Worm (Caenorhabditis elegans) whole organism, midembryonic: ENCODE data around the gene nuo-3.

Source experiments
- T22C8.4 ChIP-seq: fragments of 200-800 bp; sonication (Bioruptor generic); IDR thresholded peaks from 2 replicates; pipeline ENCODE4 v1.3.6; 2022; ENCODE audit warnings: missing genetic modification characterization, missing compliant biosample characterization
- cog-1 ChIP-seq: sonication (generic microtip); optimal IDR thresholded peaks from 2 replicates; lab custom pipeline; 2016; ENCODE audit warnings: missing genetic modification characterization, missing compliant biosample characterization
- flt-1 ChIP-seq: fragments of 200-800 bp; sonication (Bioruptor generic); IDR thresholded peaks from 2 replicates; pipeline ENCODE4 v1.3.6; 2022; ENCODE audit warnings: missing genetic modification characterization, missing compliant biosample characterization
- klf-2 ChIP-seq: fragments of 200-800 bp; sonication (Bioruptor generic); conservative IDR thresholded peaks from 2 replicates; pipeline ENCODE4 v1.3.6; 2022; ENCODE audit warnings: missing genetic modification reagents, missing genetic modification characterization, missing compliant biosample characterization
- med-1 ChIP-seq: sonication (generic microtip); optimal IDR thresholded peaks from 2 replicates; lab custom pipeline; 2017; ENCODE audit warnings: missing genetic modification characterization, mild to moderate bottlenecking, missing compliant biosample characterization, antibody characterized with exemption, missing genetic modification reagents; ENCODE audit not compliant: insufficient read depth
- ref-1 ChIP-seq: fragments of 200-800 bp; sonication (Bioruptor generic); conservative IDR thresholded peaks from 2 replicates; pipeline ENCODE4 v1.3.6; 2022; ENCODE audit warnings: missing genetic modification reagents, missing genetic modification characterization, missing compliant biosample characterization
- tab-1 ChIP-seq: fragments of 200-800 bp; sonication (Bioruptor generic); IDR thresholded peaks from 2 replicates; pipeline ENCODE4 v1.3.6; 2022; ENCODE audit warnings: missing genetic modification characterization, missing compliant biosample characterization
- ztf-23 ChIP-seq: fragments of 200-800 bp; sonication (Bioruptor generic); IDR thresholded peaks from 2 replicates; pipeline ENCODE4 v1.3.6; 2022; ENCODE audit warnings: missing genetic modification reagents, missing genetic modification characterization, missing compliant biosample characterization
- ztf-29 ChIP-seq: fragments of 200-800 bp; sonication (Bioruptor generic); IDR thresholded peaks from 2 replicates; pipeline ENCODE4 v1.3.6; 2022; ENCODE audit warnings: missing genetic modification reagents, missing genetic modification characterization, missing compliant biosample characterization

nuo-3 gene

ce11 chrIV:14769218-14769835, 28.0 kb downstream of the nuo-3 start, which contains the start of gene Y57G11C.43:
Gene Y57G11C.43 (plus strand): TSS chrIV:14769441.
- TF ChIP-seq med-1 (GFP tag; lab: Kevin White, UChicago) (no peak), tab-1 (GFP tag; lab: Robert Waterston, UW) (no peak), ztf-23 (GFP tag; lab: Robert Waterston, UW) (no peak), T22C8.4 (no peak), ztf-29 (no peak), flt-1 (GFP tag; lab: Robert Waterston, UW) (no peak), klf-2 (GFP tag; lab: Robert Waterston, UW) (no peak), ref-1 (GFP tag; lab: Robert Waterston, UW) (no peak), cog-1 (tag; lab: Kevin White, UChicago) (no peak)

DNA sequence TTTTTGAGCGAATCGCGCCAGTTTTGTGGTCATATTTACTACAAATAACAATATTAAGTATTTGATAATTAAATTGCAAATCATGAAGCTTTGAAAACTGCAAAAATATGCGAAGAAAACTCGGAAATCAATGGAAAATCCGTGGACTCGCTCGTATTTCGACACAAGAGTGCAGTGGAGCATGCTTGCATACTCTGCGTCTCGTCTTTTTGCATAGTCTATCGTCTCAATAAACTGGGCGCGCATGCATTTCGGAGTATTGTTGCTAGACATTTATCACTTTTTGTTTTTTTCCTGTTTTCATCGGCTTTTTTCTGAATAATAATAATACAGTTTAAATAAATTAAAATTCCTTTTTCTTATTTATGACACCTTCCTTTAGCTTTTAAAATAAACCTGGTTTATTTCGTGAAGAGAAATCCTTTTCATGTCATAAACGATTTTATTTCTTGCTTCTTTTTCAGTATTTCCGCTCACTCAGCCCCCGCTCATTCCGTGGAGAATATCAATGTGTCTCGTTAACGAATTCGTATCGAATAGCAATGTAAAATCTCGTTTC, 29.6 kb downstream of the nuo-3 start, which contains the start of the genes mrps-7 and Y57G11C.3:
Gene mrps-7, minus strand, starts transcription at position 38 of the 559 bp plus-strand sequence.
Gene Y57G11C.3, plus strand, starts transcription at position 509 of the 559 bp plus-strand sequence.
- TF ChIP-seq tab-1 (GFP tag; lab: Robert Waterston, UW) (no peak), cog-1 (tag; lab: Kevin White, UChicago) (peak; percentile 73), ztf-23 (GFP tag; lab: Robert Waterston, UW) (no peak)

- TF ChIP-seq tab-1 (GFP tag; lab: Robert Waterston, UW) = no peak
- no peak for TF ChIP-seq ztf-23 (GFP tag; lab: Robert Waterston, UW)
- no peak for TF ChIP-seq flt-1 (GFP tag; lab: Robert Waterston, UW)
- TF ChIP-seq ztf-29 = no peak
- no peak for TF ChIP-seq ref-1 (GFP tag; lab: Robert Waterston, UW)
- no peak for TF ChIP-seq med-1 (GFP tag; lab: Kevin White, UChicago)
- no peak for TF ChIP-seq T22C8.4
- TF ChIP-seq klf-2 (GFP tag; lab: Robert Waterston, UW) = no peak
- no peak for TF ChIP-seq cog-1 (tag; lab: Kevin White, UChicago)
Measured at ce11 chrIV:14766382-14766781, 31.0 kb downstream of the nuo-3 start, which contains the start of gene vti-1. Gene vti-1 (minus strand): TSS chrIV:14766665.

DNA sequence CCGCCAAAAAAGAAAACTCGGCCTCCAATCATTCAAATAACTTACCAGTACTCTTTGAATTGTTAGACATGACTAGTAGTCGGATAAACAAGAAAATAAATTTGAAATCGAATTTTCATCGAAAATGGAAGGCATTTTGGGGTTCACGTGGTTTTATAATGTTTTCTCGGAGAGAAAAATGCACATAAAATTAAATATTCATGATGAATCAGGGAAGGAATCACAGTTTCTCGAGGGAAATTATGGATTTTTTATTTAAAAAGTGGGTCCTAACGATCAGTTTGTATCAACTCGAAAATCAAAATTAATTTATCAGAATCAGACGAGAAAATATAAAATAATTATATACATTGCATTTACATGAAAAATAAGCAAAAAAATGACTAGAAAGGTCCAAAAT, 32.0 kb downstream of the nuo-3 start, which contains the start of gene Y57G11C.5:
Gene Y57G11C.5, minus strand, starts transcription at position 101 of the 400 bp plus-strand sequence.
- TF ChIP-seq flt-1 (GFP tag; lab: Robert Waterston, UW) (no peak), ref-1 (GFP tag; lab: Robert Waterston, UW) (no peak), ztf-23 (GFP tag; lab: Robert Waterston, UW) (no peak)

DNA sequence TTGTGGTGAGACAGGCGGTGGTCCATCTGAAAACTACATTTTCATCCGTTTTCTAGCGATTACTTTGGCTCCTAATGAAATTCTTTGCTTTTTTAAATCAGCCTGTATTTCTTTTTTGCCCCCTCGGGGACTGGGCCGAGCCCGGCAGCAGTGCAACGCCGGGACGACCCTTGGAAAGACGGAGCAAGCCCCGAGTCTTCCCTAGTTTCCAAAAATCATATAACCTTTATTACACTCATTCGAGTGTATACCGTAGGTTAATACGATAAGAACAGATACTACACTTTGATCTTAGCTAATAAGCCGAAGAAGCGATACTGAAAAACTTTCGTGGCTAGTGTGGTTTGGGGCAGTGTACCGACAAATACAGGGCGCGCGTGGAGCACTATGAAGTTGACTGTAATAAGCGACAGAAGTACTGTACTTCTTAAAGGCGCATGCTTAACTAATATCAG, 32.6 kb downstream of the nuo-3 start:
- TF ChIP-seq med-1 (GFP tag; lab: Kevin White, UChicago) (no peak), ztf-29 (no peak), klf-2 (GFP tag; lab: Robert Waterston, UW) (no peak)

- TF ChIP-seq ztf-23 (GFP tag; lab: Robert Waterston, UW) (no peak), ref-1 (GFP tag; lab: Robert Waterston, UW) (no peak), ztf-29 (no peak), med-1 (GFP tag; lab: Kevin White, UChicago) (no peak), T22C8.4 (no peak), cog-1 (tag; lab: Kevin White, UChicago) (no peak), klf-2 (GFP tag; lab: Robert Waterston, UW) (no peak), tab-1 (GFP tag; lab: Robert Waterston, UW) (no peak), flt-1 (GFP tag; lab: Robert Waterston, UW) (no peak)
Measured at ce11 chrIV:14763938-14764718, 33.2 kb downstream of the nuo-3 start.

ce11 chrIV:14763348-14763747, 34.0 kb downstream of the nuo-3 start:
- peak; percentile 12 for TF ChIP-seq cog-1 (tag; lab: Kevin White, UChicago)

ce11 chrIV:14760845-14761244, 36.5 kb downstream of the nuo-3 start, which contains the start of gene ptp-5.2:
Gene ptp-5.2 (minus strand): TSS chrIV:14760945.
- no peak for TF ChIP-seq med-1 (GFP tag; lab: Kevin White, UChicago)
- TF ChIP-seq klf-2 (GFP tag; lab: Robert Waterston, UW) = no peak
- no peak for TF ChIP-seq T22C8.4
- TF ChIP-seq cog-1 (tag; lab: Kevin White, UChicago) = no peak
- no peak for TF ChIP-seq ztf-29
- TF ChIP-seq flt-1 (GFP tag; lab: Robert Waterston, UW) = no peak
- no peak for TF ChIP-seq ztf-23 (GFP tag; lab: Robert Waterston, UW)

ce11 chrIV:14759662-14760061, 37.7 kb downstream of the nuo-3 start:
- TF ChIP-seq flt-1 (GFP tag; lab: Robert Waterston, UW) = no peak
- TF ChIP-seq tab-1 (GFP tag; lab: Robert Waterston, UW) = no peak
- no peak for TF ChIP-seq ref-1 (GFP tag; lab: Robert Waterston, UW)
- TF ChIP-seq ztf-29 = no peak
- TF ChIP-seq klf-2 (GFP tag; lab: Robert Waterston, UW) = no peak
